Fruit fly (Drosophila melanogaster) whole organism, larva: Measurements from ENCODE around the gene Gmd.

Experiments used
- noc ChIP-seq: fragments of 200-800 bp; sonication (Bioruptor generic); optimal IDR thresholded peaks from 3 replicates; lab custom pipeline; 2019; ENCODE audit warnings: missing biosample characterization, mild to moderate bottlenecking, missing genetic modification characterization, moderate library complexity

Gmd gene

dm6 chr2L:4967511-4967910 lies 9.3 kb downstream of the Gmd start, which contains the start of gene eIF3i:
Gene eIF3i (minus strand): TSS chr2L:4967775.
- no peak for TF ChIP-seq noc (tag; lab: Kevin White, UChicago)

DNA sequence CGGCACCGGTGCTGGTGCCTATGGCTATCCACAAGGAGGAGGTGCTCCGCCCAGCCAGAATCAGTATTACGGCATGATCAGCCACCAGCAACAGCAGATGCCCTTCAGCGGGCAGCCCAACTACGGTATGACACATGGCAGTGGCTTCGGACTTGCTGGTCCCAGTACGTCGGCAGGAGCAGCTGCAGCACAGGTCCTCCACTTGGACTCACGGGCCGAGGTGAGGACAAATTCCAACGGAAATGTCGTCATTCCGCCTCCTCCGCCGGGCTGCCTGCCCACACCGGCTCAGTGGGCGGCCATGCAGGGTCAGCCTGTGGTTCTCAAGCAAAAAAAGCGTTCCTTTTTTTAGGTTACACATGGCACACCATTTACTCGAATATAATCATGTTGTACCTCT lies 10.9 kb downstream of the Gmd start:
- TF ChIP-seq noc (tag; lab: Kevin White, UChicago), result no peak

DNA sequence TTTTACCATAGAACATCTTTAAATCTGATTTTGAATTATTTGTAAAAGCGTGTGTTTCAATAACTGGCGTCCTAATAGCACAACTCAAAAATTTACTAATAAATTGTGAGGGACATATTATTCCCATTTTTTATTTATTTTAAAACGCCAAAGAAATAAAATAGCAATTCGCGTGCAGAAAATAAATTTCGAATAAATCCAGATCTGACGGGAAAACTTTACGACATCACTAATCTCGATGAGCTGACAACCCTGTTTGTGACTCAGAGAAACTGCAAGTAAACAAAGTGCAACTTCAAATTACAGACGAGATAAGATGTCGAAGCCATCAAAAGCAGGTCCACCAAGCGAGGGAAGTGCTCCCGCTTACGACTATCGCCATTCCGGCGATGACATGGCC lies 11.4 kb downstream of the Gmd start, which contains the start of gene CG34125:
CG34125 (plus strand) TSS at position 254 of the 400 bp plus-strand sequence.
- no peak for TF ChIP-seq noc (tag; lab: Kevin White, UChicago)

DNA sequence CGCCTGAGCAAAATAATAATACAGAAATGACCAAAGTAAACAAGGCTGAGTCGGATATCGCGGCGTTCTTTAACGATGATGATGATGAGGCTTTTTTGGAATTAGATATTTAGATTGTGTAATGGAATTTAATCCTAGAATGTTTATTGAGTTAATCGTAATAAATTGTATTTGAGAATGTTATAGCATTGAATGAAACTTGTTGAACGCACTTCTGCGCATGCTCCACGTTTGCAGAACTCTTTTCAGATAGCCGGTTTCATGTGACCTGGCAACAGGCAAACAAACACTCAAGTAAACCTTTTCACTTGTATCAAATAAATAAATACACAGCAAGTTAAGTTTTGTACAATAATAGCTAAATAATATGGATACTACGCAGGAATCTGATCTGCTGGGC lies 18.7 kb downstream of the Gmd start, which contains the start of gene CG34124:
CG34124 (plus strand) TSS at position 301 of the 400 bp plus-strand sequence.
- TF ChIP-seq noc (tag; lab: Kevin White, UChicago), result no peak

DNA sequence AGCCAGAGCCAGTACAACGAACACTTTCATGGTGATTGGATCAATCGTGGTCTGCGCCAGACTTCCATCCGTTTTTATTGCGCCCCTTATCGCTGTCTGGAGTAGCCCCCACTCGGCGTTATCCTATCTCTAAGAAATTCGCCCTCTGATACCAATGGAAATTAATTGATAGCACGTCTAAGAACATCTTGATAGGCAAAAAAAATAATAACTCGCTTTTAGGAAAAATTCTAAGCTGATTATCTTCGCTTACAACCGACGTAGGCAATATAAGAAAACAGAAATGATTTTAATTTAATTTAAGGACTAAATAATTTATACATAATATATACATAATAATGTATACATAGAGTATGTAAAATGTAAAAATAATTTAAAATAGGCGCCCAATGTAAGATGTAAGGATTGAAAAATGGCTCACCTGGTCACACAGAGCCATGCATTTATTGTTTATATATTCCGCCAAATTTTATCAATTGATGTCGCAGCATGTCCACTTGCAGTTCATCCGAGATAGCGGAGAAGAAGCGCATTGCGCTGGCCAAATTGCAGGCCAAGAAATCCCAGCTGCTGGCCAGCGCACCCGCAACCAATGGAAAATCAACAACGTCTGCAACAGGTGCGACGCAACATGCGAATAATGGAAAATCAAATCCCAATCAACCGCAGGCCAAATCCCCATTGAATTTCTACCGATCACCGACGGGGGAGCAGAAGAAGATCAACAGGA lies 21.6 kb downstream of the Gmd start, which contains the start of the genes Jon25Bi and Marcal1:
Jon25Bi (minus strand) TSS at position 51 of the 730 bp plus-strand sequence.
Marcal1 (plus strand) TSS at position 416 of the 730 bp plus-strand sequence.
- no peak for TF ChIP-seq noc (tag; lab: Kevin White, UChicago)

DNA sequence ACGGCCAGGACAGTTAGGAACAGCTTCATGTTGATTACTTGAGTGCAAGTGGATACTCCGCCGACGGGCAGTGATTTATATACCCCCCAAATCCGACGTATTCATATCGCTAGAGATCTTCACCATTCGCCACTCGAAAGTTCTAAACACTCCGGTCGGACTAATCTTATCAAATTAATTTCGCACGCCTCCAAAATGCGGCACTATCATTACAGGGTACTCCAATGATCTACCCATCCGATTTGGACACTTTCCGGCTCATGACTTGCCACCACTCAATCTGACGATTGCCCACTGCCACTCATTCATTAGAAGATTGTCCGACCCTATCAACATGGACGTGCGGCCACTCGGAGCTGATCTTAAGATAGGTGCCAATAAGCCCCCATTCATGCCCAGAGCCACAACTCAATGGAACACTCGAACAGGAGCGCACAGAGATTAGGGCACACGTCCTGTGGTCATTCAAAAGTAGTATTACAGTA lies 23.7 kb downstream of the Gmd start, which contains the start of gene Jon25Bii:
Jon25Bii (minus strand) TSS at position 51 of the 485 bp plus-strand sequence.
- TF ChIP-seq noc (tag; lab: Kevin White, UChicago), result no peak

DNA sequence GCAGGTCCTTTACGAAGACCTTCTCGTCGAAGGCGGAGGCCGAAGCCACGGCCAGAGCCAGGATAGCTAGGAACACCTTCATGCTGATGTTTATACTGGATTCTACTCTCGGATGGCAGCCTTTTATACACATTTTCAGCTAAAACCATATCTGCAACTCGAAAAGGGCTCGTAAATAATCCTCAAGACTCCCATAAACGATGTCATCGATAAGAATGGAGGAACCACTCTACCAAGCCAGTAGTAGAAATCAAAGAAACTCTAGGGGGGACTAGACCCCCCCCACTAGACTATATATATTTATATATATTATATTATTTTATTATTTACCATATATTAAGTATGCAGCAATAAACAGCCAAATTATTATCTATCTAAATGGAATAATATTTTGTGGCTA lies 26.2 kb downstream of the Gmd start, which contains the start of gene Jon25Biii:
Jon25Biii (minus strand) TSS at position 101 of the 400 bp plus-strand sequence.
- TF ChIP-seq noc (tag; lab: Kevin White, UChicago), result peak; percentile 28

DNA sequence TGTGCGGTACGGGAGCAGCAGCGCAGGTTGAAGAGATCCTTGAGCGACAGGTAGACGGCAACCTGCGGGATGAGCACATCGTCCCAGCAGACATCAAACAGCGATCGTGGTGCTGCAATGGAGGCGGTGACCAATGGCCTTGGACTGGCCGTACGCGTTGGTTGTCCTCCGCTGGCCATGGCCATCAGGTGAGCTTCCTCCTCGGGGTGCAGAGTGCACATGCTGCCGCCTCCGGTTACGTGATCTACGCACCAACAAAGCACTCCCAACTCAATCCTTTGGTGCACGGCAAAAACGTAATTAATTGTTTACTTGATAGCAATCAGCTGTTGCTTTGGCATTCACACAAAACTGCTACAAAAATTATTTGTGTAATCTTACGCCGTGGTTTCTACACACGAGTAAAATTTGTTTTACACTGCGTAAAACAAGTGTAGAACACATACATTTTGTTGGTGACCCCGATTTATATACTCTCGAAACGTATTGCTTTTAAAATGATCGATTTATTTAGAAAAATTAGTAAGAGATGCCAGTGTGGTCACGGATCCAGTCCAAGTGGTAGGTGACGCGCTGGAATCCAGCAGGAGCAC lies 27.3 kb downstream of the Gmd start, which contains the start of gene jet:
jet (minus strand) TSS at position 332 of the 593 bp plus-strand sequence.
- TF ChIP-seq noc (tag; lab: Kevin White, UChicago), result no peak

DNA sequence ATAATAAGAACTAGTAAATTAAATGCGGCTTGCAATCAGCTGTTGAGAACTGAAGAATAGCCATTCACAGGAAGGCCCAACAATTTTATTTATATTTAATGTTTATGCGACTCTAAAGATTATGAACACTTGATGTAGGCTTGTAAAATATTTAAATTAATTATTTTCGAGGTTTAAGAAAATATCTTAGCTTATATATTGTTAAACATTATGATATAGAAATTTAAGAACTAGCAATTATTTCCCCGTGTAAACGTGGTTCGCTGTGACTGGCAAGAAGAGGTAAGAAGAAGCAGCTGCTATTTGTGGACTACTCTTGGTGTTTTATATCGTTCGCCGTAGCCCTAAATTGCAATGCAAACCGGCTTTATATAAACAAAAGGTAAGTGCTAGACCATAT lies 31.5 kb downstream of the Gmd start, which contains the start of the genes mRpL24 and betaggt-I:
mRpL24 (minus strand) TSS at position 62 of the 400 bp plus-strand sequence.
betaggt-I (plus strand) TSS at position 280 of the 400 bp plus-strand sequence.
- peak; percentile 97 for TF ChIP-seq noc (tag; lab: Kevin White, UChicago)

DNA sequence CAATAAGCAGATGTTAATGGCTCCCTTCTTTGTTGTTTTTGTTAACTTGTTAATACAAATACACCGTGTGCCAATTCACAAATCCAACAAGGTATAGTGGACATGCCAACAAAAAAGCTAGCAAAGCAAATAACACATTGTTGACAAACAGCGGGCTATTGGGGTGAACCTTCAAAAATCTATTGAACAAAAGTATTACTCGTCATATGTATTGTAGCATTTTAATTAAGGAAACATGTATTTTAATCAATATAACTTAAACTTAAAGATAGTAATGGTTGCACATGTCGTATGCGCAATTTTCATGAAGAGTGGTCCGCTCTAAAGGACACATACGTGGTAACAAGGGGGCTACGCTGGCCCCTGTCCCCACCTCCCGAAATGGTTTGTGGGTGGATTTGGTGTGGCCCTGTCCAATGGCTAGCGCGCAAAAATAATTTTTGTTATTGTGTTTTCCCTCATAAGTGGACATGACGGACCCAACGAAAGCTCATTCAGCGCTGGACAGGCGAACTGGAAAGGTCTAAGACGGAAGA lies 34.5 kb downstream of the Gmd start, which contains the start of gene synr:
synr (plus strand) TSS at position 486 of the 536 bp plus-strand sequence.
- TF ChIP-seq noc (tag; lab: Kevin White, UChicago), result no peak

- no peak for TF ChIP-seq noc (tag; lab: Kevin White, UChicago)
Measured at dm6 chr2L:4937060-4937459, 39.8 kb downstream of the Gmd start, which contains the start of gene Sgs1. Gene Sgs1 (plus strand): TSS chr2L:4937409.

DNA sequence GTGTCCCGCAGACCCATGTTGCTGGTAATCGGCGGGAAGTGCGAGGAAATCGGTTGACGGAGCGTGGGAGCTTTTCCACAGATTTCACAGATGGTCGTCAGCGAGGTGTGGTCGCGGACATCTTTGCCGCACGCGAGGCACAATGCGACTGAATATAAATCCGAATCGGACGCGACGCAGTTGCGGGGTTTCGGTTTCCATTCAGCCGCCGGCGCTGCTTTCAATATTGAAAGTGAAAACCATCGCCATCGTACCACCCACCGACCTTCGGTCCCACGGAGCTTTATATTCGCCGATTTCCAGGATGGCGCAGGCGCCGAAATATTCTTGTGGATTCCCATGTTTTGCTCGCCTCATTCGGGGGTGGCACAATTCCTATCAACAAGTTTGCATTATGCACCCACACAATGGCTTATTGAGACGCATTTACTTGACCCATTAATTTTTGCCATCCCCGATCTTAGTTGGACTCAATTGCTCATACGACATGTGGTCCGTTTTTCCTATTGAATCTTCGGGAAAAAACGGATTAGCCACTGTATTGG lies 40.4 kb downstream of the Gmd start, which contains the start of gene hoe2:
hoe2 (minus strand) TSS at position 126 of the 545 bp plus-strand sequence.
- no peak for TF ChIP-seq noc (tag; lab: Kevin White, UChicago)

DNA sequence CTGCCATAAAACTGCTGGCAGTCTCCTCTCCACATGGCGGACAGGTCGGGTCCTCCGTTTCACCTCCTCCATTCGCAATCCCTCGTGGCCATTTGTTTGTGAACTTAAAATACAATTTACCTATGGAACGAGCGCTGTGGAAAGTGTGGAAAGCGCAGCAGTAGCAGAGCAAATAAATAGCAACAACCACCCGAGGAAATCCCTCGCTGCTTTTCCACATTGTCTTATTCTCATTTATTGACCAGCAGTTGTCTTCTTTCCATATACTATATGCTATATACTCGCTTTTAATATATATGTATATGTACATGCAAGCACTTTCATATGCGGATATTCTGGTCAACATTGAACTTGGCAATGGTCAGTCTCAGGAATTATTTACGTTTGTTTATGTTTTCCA lies 44.5 kb downstream of the Gmd start, which contains the start of gene hoe1:
hoe1 (minus strand) TSS at position 101 of the 400 bp plus-strand sequence.
- TF ChIP-seq noc (tag; lab: Kevin White, UChicago), result no peak

DNA sequence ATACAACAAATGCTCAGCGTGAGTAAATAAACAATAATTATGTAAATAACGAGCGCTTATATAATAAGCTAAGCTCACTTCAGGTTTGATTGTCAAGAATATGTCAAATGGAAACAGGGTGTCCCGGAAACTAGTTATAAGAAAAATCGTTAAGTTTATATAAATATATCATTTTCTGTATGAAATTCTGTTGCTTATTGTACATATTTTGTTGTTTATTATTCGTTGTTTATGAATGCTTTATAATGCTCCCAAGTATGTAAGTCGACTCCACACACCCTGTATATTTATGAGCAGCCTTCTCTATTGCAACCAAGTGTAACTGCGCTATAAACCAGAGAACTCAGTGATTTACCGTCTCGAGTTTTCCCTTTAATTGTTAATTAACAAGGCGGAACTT lies 46.3 kb downstream of the Gmd start:
- TF ChIP-seq noc (tag; lab: Kevin White, UChicago), result no peak

- TF ChIP-seq noc (tag; lab: Kevin White, UChicago), result no peak
Measured at dm6 chr2L:4928340-4928739, 48.5 kb downstream of the Gmd start.
